Fruit fly (Drosophila melanogaster): ENCODE measurements around the gene CG42832.

CG42832 gene

DNA sequence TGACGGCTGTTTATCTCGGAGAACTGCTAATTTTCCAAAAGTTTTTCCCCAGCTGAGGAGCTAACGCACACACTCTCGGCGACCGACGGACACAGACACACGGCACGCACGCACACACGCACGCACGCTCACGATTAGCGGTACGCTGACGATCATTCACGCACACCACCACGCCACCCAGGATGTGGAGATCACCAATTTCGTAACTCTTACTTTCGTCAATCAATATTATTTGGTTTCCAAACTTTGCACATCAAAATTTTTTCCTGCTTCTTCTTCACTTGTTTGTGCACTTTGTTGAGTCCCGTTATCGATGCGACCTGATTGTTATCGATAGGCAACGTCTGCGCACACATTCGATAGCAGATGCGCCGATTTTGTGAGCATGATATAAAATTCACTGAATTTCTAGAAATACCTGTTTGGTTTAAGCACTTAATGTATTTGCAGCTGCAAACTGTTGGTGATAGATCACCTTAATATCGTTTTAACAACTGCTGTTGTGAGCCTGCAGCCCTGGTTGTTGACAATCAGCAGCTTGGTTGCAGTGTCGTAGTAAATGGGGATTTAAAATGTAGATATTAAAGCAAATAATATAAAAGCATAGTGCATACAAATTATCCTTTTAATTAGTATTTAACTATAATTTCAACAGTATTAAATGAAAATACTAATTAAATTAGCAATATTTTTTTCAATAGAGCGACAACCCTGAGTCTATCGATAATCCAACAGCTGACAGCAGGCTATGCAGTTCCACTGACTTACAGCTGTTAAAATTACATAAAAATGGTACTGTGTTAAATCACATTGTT lies 47.8 kb upstream of the CG42832 start, which contains the start of the genes CG7394 and Mob2 (continued):
- TF ChIP-seq pb (GFP tag; optimal IDR thresholded peaks at IDR 0.05): peak; percentile 57
- no peak for TF ChIP-seq hkb (optimal IDR thresholded peaks at IDR 0.05)
- peak; percentile 91 for TF ChIP-seq hkb (GFP tag; IDR thresholded peaks at IDR 0.05)
- TF ChIP-seq CG10654 (GFP tag; optimal IDR thresholded peaks at IDR 0.05): peak; percentile 90
- peak; percentile 84 for TF ChIP-seq Fer2 (tag; optimal IDR thresholded peaks at IDR 0.05)
- peak; percentile 28 for TF ChIP-seq CG6654 (GFP tag; optimal IDR thresholded peaks at IDR 0.05)
- no peak for TF ChIP-seq TFAM (GFP tag; optimal IDR thresholded peaks at IDR 0.05)
- no peak for TF ChIP-seq br (optimal IDR thresholded peaks at IDR 0.05)
- peak; percentile 86 for TF ChIP-seq CG6791 (GFP tag; IDR thresholded peaks at IDR 0.05; ENCODE audit: partially characterized antibody)
- TF ChIP-seq MESR4 (GFP tag; optimal IDR thresholded peaks at IDR 0.05): peak; percentile 80
- TF ChIP-seq CG13296 (GFP tag; optimal IDR thresholded peaks at IDR 0.05): peak; percentile 83
- peak; percentile 85 for TF ChIP-seq pzg (GFP tag; optimal IDR thresholded peaks at IDR 0.05)
- peak; percentile 4 for TF ChIP-seq CTCF (GFP tag; optimal IDR thresholded peaks at IDR 0.05)
- TF ChIP-seq jigr1 (GFP tag; IDR thresholded peaks at IDR 0.05): peak; percentile 53; the same call in 1 of the 3 replicates
- peak; percentile 70 for TF ChIP-seq CG4707 (GFP tag; optimal IDR thresholded peaks at IDR 0.05)
- TF ChIP-seq CG13775 (GFP tag; optimal IDR thresholded peaks at IDR 0.05): peak; percentile 94
- TF ChIP-seq aop (GFP tag; IDR thresholded peaks at IDR 0.05): no peak
- peak in 2 of 3 experiments; percentile 14 to 83 for TF ChIP-seq Stat92E (GFP tag; optimal IDR thresholded peaks at IDR 0.05)
- peak; percentile 92 for TF ChIP-seq CG17328 (GFP tag; IDR thresholded peaks at IDR 0.05)
- TF ChIP-seq fd64A (GFP tag; optimal IDR thresholded peaks at IDR 0.05): peak; percentile 46
- TF ChIP-seq Dp (GFP tag; optimal IDR thresholded peaks at IDR 0.05): peak; percentile 25
- TF ChIP-seq CG11247 (GFP tag; IDR thresholded peaks at IDR 0.05): peak; percentile 92
- TF ChIP-seq ATbp (GFP tag; optimal IDR thresholded peaks at IDR 0.05): peak; percentile 74
- TF ChIP-seq CG15479 (GFP tag; optimal IDR thresholded peaks at IDR 0.05): peak; percentile 12
- 0 out of 2 replicates have a peak, but pooled peaks have one; percentile 19 for TF ChIP-seq Lim3 (GFP tag; IDR thresholded peaks at IDR 0.05)
- TF ChIP-seq stwl (tag; optimal IDR thresholded peaks at IDR 0.05): peak; percentile 92
- peak; percentile 90 for TF ChIP-seq grau (tag; optimal IDR thresholded peaks at IDR 0.05)
- TF ChIP-seq Chrac-16 (GFP tag; optimal IDR thresholded peaks at IDR 0.05): peak; percentile 90
- TF ChIP-seq shn (GFP tag; optimal IDR thresholded peaks at IDR 0.05): peak; percentile 59
- peak; percentile 75 for TF ChIP-seq Dref (GFP tag; IDR thresholded peaks at IDR 0.05)
- peak; percentile 91 for TF ChIP-seq dysf (GFP tag; IDR thresholded peaks at IDR 0.05)
- peak; percentile 65 for TF ChIP-seq schlank (tag; optimal IDR thresholded peaks at IDR 0.05)
- peak; percentile 81 for TF ChIP-seq CG18011 (GFP tag; optimal IDR thresholded peaks at IDR 0.05)
- TF ChIP-seq CrebB (tag; optimal IDR thresholded peaks at IDR 0.05): peak; percentile 83
- peak; percentile 81 for TF ChIP-seq Camta (GFP tag; optimal IDR thresholded peaks at IDR 0.05)
- peak; percentile 59; the same call in 1 of the 2 replicates for TF ChIP-seq sim (GFP tag; IDR thresholded peaks at IDR 0.05)
- TF ChIP-seq crol (GFP tag; IDR thresholded peaks at IDR 0.05): no peak; the same call in 1 of the 2 replicates
- TF ChIP-seq NfI (GFP tag; optimal IDR thresholded peaks at IDR 0.05): peak; percentile 83
- TF ChIP-seq cato (GFP tag; optimal IDR thresholded peaks at IDR 0.05; ENCODE audit: borderline replicate concordance): peak; percentile 82
- TF ChIP-seq BEAF-32 (GFP tag; optimal IDR thresholded peaks at IDR 0.05): peak; percentile 91
- peak; percentile 92 for TF ChIP-seq H2.0 (GFP tag; IDR thresholded peaks at IDR 0.05)
- TF ChIP-seq CG8765 (GFP tag; IDR thresholded peaks at IDR 0.05): peak; percentile 70
- TF ChIP-seq slbo (GFP tag; IDR thresholded peaks at IDR 0.05): peak; percentile 97
- TF ChIP-seq CG4854 (GFP tag; optimal IDR thresholded peaks at IDR 0.05): peak; percentile 87
- peak; percentile 59 for TF ChIP-seq Vsx1 (GFP tag; optimal IDR thresholded peaks at IDR 0.05)
- TF ChIP-seq emc (GFP tag; optimal IDR thresholded peaks at IDR 0.05): peak; percentile 65
- peak; percentile 66 for TF ChIP-seq CG3163 (GFP tag; optimal IDR thresholded peaks at IDR 0.05)
- peak; percentile 98 for TF ChIP-seq Med (GFP tag)
- TF ChIP-seq CG18764 (GFP tag; optimal IDR thresholded peaks at IDR 0.05): peak; percentile 88
- TF ChIP-seq CG10959 (GFP tag; IDR thresholded peaks at IDR 0.05): peak; percentile 65

Measured in whole organism, embryonic.